Worm (Caenorhabditis elegans) whole organism, early embryonic: ENCODE data around the gene srlf-1.

Experiments used
- F13C5.2 ChIP-seq: sonication (generic microtip); optimal IDR thresholded peaks from 2 replicates; lab custom pipeline; 2017; ENCODE audit warnings: mild to moderate bottlenecking, missing genetic modification characterization, inconsistent platforms, missing compliant biosample characterization
- aly-1 ChIP-seq: sonication (generic microtip); optimal IDR thresholded peaks from 2 replicates; lab custom pipeline; 2016; ENCODE audit warnings: missing genetic modification characterization, missing compliant biosample characterization
- ama-1 ChIP-seq: fragments of 150-350 bp; optimal IDR thresholded peaks from 2 replicates; lab custom pipeline; 2014
- ceh-36 ChIP-seq: sonication (generic microtip); optimal IDR thresholded peaks from 2 replicates; lab custom pipeline; 2016; ENCODE audit warnings: missing genetic modification characterization, inconsistent platforms, missing compliant biosample characterization
- flt-1 ChIP-seq: fragments of 200-800 bp; sonication (Bioruptor generic); IDR thresholded peaks from 2 replicates; pipeline ENCODE4 v1.3.6; 2022; ENCODE audit warnings: missing genetic modification characterization, missing compliant biosample characterization
- hnd-1 ChIP-seq: sonication (generic microtip); optimal IDR thresholded peaks from 2 replicates; lab custom pipeline; 2016; ENCODE audit warnings: missing genetic modification characterization, missing compliant biosample characterization
- scrt-1 ChIP-seq: fragments of 200-800 bp; sonication (Bioruptor generic); IDR thresholded peaks from 2 replicates; pipeline ENCODE4 v1.3.6; 2022; ENCODE audit warnings: missing genetic modification characterization, missing compliant biosample characterization
- sea-1 ChIP-seq: fragments of 200-800 bp; sonication (Bioruptor generic); conservative IDR thresholded peaks from 2 replicates; pipeline ENCODE4 v1.3.6; 2022; ENCODE audit warnings: missing genetic modification characterization, missing compliant biosample characterization
- tbx-11 ChIP-seq: fragments of 200-800 bp; sonication (Bioruptor generic); IDR thresholded peaks from 2 replicates; pipeline ENCODE4 v1.3.6; 2022; ENCODE audit warnings: missing genetic modification characterization, missing compliant biosample characterization

DNA sequence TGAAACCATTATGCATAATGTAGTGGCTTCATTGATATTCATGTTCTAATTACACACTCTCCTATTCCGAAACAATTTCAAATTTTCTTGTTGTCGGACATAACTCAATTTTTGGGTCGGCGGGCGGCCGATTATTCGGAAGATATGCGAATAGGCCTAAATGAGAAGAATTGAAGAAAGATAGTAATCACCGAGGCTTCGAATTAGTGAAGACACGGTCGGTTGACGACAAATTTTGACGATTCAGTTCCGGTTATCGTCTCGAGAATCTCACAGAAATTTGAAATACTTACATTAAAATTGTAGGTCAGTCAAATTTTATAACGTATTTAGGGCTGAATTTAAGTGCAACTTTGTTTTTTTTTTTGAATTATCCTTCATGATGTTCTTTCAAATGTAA lies 12.8 kb downstream of the srlf-1 start:
- TF ChIP-seq tbx-11 (GFP tag; lab: Robert Waterston, UW) (no peak), F13C5.2 (tag; lab: Kevin White, UChicago) (no peak), hnd-1 (tag; lab: Kevin White, UChicago) (no peak), sea-1 (GFP tag; lab: Robert Waterston, UW) (no peak), ama-1 (lab: Kevin White, UChicago) (no peak), ceh-36 (tag; lab: Kevin White, UChicago) (no peak), flt-1 (GFP tag; lab: Robert Waterston, UW) (no peak), scrt-1 (GFP tag; lab: Robert Waterston, UW) (no peak), aly-1 (no peak)
